Fruit fly (Drosophila melanogaster): ENCODE results near the gene Rtel1.
A peak's percentile ranks its signal among the peaks of the same experiment; 100 is the strongest.

The Rtel1 gene

dm6 chrX:5698087-5698727 is 49.3 kb upstream of the Rtel1 start, which contains the start of gene AdamTS-B (continued):
- TF ChIP-seq tio (GFP tag; optimal IDR thresholded peaks at IDR 0.05) (peak; percentile 16), CG15479 (GFP tag; optimal IDR thresholded peaks at IDR 0.05) (peak; percentile 22), CG33557 (GFP tag; optimal IDR thresholded peaks at IDR 0.05) (peak; percentile 39), CG14710 (tag; optimal IDR thresholded peaks at IDR 0.05) (peak; percentile 30), CG10147 (GFP tag; optimal IDR thresholded peaks at IDR 0.05) (peak; percentile 47), CG7786 (GFP tag; optimal IDR thresholded peaks at IDR 0.05) (no peak), tx (GFP tag; optimal IDR thresholded peaks at IDR 0.05) (no peak), CG17912 (GFP tag; optimal IDR thresholded peaks at IDR 0.05) (no peak), cato (GFP tag; optimal IDR thresholded peaks at IDR 0.05; ENCODE audit: borderline replicate concordance) (no peak), insv (GFP tag; optimal IDR thresholded peaks at IDR 0.05) (no peak), Sox102F (GFP tag; optimal IDR thresholded peaks at IDR 0.05) (peak; percentile 38), CG6854 (GFP tag; optimal IDR thresholded peaks at IDR 0.05) (no peak), MTF-1 (GFP tag; optimal IDR thresholded peaks at IDR 0.05; ENCODE audit: borderline replicate concordance) (no peak), hkb (optimal IDR thresholded peaks at IDR 0.05) (no peak), hkb (GFP tag; IDR thresholded peaks at IDR 0.05) (no peak), repo (GFP tag; optimal IDR thresholded peaks at IDR 0.05) (no peak), HLHmδ (GFP tag; optimal IDR thresholded peaks at IDR 0.05) (no peak), HHEX (GFP tag; optimal IDR thresholded peaks at IDR 0.05) (no peak), CG12071 (GFP tag; optimal IDR thresholded peaks at IDR 0.05) (no peak), YL-1 (GFP tag; optimal IDR thresholded peaks at IDR 0.05) (no peak), Bdp1 (GFP tag; optimal IDR thresholded peaks at IDR 0.05) (no peak), Hr51 (GFP tag; optimal IDR thresholded peaks at IDR 0.05) (peak in 1 of 2 experiments; percentile 65), CG12104 (GFP tag; optimal IDR thresholded peaks at IDR 0.05) (no peak), mld (GFP tag; IDR thresholded peaks at IDR 0.05; ENCODE audit: partially characterized antibody) (no peak), CG2199 (GFP tag; IDR thresholded peaks at IDR 0.05) (no peak), NfI (GFP tag; optimal IDR thresholded peaks at IDR 0.05) (peak; percentile 41), slou (GFP tag; optimal IDR thresholded peaks at IDR 0.05) (no peak), kay (GFP tag; optimal IDR thresholded peaks at IDR 0.05) (no peak), z (GFP tag; IDR thresholded peaks at IDR 0.05) (no peak), Sox100B (GFP tag; optimal IDR thresholded peaks at IDR 0.05) (peak; percentile 58), CG1233 (GFP tag; optimal IDR thresholded peaks at IDR 0.05) (peak; percentile 49), Elba2 (GFP tag; optimal IDR thresholded peaks at IDR 0.05) (peak; percentile 13), schlank (tag; optimal IDR thresholded peaks at IDR 0.05) (no peak), CG42726 (GFP tag; IDR thresholded peaks at IDR 0.05; ENCODE audit: partially characterized antibody) (no peak), CG31441 (GFP tag; IDR thresholded peaks at IDR 0.05) (peak; percentile 67), ro (GFP tag; IDR thresholded peaks at IDR 0.05) (no peak), esg (GFP tag; conservative IDR thresholded peaks at IDR 0.05) (peak; percentile 42; the same call in 1 of the 2 replicates), CG14050 (GFP tag; IDR thresholded peaks at IDR 0.05) (0 out of 3 replicates have a peak, but pooled peaks have one; percentile 15), Dip2 (GFP tag; IDR thresholded peaks at IDR 0.05) (no peak), lmd (GFP tag; IDR thresholded peaks at IDR 0.05) (no peak), lola (GFP tag; optimal IDR thresholded peaks at IDR 0.05) (peak in 1 of 3 experiments; percentile 62), CG10267 (tag; optimal IDR thresholded peaks at IDR 0.05) (peak; percentile 41), dysf (GFP tag; IDR thresholded peaks at IDR 0.05) (peak; percentile 68), nerfin-2 (GFP tag; IDR thresholded peaks at IDR 0.05; ENCODE audit: partially characterized antibody) (no peak), trh (GFP tag; optimal IDR thresholded peaks at IDR 0.05) (no peak), twi (tag; optimal IDR thresholded peaks at IDR 0.05) (no peak), mam (GFP tag; optimal IDR thresholded peaks at IDR 0.05) (no peak), CG12299 (tag; optimal IDR thresholded peaks at IDR 0.05) (no peak), trem (tag; optimal IDR thresholded peaks at IDR 0.05) (no peak), danr (GFP tag; IDR thresholded peaks at IDR 0.05) (no peak)

Data from whole organism, embryonic.